Worm (Caenorhabditis elegans): Measurements from ENCODE around the gene egrh-1.

The egrh-1 gene

DNA sequence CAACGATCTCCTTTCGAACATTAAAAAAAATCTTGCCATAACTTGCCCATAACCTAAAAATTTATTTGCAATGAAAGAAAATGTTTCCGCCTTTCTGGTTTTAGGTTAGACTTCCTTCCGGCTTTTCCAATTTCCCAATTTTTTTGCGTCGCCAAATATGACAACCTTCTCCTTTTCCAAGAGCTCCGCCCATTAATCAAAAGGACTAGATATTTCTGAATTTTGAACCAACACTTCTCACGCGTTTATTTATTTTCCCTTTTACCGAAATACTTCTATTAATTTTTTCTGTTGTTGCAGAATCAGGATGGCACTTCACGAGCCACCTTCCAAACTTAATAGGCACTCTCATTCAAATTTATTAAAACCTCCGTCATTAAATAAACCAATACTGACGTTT lies at the start of gene egrh-1:
TSS of gene egrh-1 (plus strand) at position 301 of the 400 bp plus-strand sequence.
- TF ChIP-seq W03F9.2 (tag; optimal IDR thresholded peaks at IDR 0.05) = no peak
- no peak for TF ChIP-seq dao-5 (tag; optimal IDR thresholded peaks at IDR 0.05)
- TF ChIP-seq him-1 (tag; optimal IDR thresholded peaks at IDR 0.05) = no peak

DNA sequence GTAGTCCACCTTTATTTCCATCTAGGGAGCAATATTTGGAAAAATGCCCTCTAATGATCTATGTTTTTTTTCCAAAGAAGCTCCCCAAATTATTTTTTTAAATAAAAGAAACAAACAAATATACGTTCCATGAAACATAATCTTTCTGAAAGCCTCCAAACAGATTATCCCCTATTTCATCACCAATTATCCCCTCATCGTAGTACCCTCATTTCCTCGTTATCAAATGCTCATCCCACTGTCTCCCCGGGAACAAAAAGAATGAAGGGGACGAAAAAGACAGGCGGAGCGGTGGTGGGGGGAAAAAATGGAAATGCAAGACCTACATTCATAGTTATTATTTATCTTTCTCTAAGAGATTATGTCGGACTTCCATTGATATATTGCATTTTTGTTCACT lies 48.3 kb upstream of the egrh-1 start:
- TF ChIP-seq dao-5 (tag; optimal IDR thresholded peaks at IDR 0.05) (no peak), W03F9.2 (tag; optimal IDR thresholded peaks at IDR 0.05) (no peak), him-1 (tag; optimal IDR thresholded peaks at IDR 0.05) (no peak)

DNA sequence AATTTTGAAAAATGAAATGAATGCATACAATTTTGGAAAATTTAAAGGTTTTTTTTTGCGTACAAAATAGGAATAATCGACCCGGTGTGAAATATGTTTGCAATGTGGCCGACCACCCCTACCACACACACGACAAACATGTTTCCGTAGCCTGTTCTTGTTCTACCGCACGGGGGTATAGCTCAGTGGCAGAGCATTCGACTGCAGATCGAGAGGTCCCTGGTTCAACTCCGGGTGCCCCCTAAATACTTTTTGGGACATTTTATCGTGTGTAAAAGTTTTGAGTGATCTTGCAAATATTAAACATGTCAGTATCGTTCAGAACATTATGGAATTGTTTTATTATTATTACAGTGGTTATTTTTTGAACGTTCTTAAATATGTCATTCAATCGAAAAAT lies 41.0 kb upstream of the egrh-1 start:
- TF ChIP-seq him-1 (tag; optimal IDR thresholded peaks at IDR 0.05) (no peak), W03F9.2 (tag; optimal IDR thresholded peaks at IDR 0.05) (no peak), dao-5 (tag; optimal IDR thresholded peaks at IDR 0.05) (no peak)

DNA sequence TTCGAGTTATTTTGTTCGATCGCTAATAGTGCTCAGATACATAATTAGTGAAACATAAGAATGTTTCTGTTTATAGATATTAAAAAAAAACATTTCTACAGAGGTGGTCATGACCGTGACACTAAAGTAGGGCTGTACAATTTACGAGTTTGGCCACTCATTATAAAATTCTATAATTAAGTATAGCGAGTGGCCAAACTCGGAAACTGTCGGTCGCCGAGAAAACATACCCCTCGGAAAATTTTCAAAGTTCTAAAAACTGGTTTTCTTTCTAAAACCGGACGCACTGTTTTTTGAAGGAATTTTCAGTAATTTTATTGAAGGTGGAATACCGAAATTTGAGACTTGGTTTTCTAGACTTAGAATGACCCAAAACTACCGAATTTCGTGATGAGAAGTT lies 40.0 kb upstream of the egrh-1 start:
- TF ChIP-seq him-1 (tag; optimal IDR thresholded peaks at IDR 0.05) = no peak
- TF ChIP-seq W03F9.2 (tag; optimal IDR thresholded peaks at IDR 0.05) = no peak
- no peak for TF ChIP-seq dao-5 (tag; optimal IDR thresholded peaks at IDR 0.05)

DNA sequence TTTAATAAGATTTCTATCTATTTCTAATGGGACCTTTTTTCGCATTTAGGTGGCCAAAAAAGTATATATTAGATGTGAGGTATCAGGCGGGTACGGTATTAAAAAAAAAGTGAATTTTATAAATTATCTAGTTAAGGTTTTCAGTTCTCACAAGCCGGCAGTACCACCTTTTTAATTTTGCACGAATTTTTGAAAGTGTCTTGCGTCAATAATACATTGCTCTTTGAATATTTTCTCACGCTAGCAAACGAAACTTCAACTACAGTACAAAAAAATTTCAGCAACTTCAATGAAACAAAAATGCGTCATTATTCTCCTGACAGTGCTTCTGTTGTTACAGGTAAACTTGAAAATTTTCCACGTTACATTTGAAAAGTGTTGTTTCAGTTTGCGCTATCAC lies 38.8 kb upstream of the egrh-1 start, which contains the start of gene F42D1.4:
TSS of gene F42D1.4 (plus strand) at position 301 of the 400 bp plus-strand sequence.
- TF ChIP-seq him-1 (tag; optimal IDR thresholded peaks at IDR 0.05) = no peak
- no peak for TF ChIP-seq dao-5 (tag; optimal IDR thresholded peaks at IDR 0.05)
- no peak for TF ChIP-seq W03F9.2 (tag; optimal IDR thresholded peaks at IDR 0.05)

DNA sequence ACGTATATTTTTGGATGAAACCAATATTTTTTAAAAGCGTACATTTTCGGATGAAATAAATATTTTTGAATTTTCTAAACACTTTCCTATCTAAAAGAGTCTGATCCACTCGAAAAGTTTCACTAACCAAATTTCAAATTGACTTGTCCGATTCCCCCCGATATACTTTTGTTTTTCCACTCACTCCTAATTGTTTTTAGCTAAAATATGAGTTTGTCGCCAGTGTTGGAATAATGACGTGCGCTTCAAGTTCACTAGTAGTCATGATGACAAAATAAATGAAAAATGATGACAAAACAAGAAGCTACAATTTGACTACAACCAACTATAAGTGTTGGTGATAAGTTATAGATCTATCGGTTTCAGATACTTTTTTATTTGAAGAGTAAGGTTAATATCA lies 36.9 kb upstream of the egrh-1 start:
- TF ChIP-seq dao-5 (tag; optimal IDR thresholded peaks at IDR 0.05) (no peak), him-1 (tag; optimal IDR thresholded peaks at IDR 0.05) (no peak), W03F9.2 (tag; optimal IDR thresholded peaks at IDR 0.05) (no peak)

DNA sequence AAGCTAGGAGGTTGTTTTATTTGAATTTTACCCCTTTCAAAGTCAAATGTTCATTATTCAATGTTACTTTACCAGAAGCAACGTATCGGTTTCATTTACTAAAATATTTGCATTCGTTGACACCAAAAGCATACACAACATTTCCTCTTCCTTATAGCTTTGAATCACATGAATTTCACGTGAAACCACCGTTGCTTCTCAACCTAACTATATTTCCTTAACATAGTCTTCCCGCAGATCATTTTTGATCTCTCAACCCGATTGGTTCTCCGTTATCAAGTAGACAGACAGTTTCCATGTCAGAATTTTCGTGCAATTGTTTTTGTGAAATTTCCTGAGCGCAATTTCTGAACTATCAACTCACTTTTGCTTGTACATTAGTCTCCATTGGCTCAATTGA lies 35.8 kb upstream of the egrh-1 start:
- no peak for TF ChIP-seq W03F9.2 (tag; optimal IDR thresholded peaks at IDR 0.05)
- TF ChIP-seq dao-5 (tag; optimal IDR thresholded peaks at IDR 0.05) = no peak
- no peak for TF ChIP-seq him-1 (tag; optimal IDR thresholded peaks at IDR 0.05)

DNA sequence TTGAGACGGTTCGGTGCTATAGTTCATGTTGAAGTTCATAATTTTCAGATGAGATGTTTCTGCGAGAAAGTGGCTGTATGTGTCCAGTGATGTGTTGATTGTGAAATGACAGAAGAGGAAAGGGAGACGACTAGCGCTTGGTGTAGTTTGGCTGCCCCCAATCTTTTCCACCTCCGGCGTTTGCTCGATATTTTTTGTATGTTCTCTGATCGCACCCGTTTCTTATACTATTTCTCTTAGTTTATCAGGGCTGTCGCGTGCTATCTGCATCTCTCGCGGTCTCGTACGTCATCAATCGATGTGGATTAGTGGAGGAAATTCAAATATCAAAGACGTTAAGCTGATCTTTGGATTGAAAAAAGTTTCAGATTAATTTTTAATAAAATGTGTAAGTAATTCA lies 35.0 kb upstream of the egrh-1 start, which contains the start of gene atf-4:
TSS of gene atf-4 (minus strand) at position 93 of the 400 bp plus-strand sequence.
- TF ChIP-seq him-1 (tag; optimal IDR thresholded peaks at IDR 0.05) (no peak), W03F9.2 (tag; optimal IDR thresholded peaks at IDR 0.05) (peak; percentile 43)

DNA sequence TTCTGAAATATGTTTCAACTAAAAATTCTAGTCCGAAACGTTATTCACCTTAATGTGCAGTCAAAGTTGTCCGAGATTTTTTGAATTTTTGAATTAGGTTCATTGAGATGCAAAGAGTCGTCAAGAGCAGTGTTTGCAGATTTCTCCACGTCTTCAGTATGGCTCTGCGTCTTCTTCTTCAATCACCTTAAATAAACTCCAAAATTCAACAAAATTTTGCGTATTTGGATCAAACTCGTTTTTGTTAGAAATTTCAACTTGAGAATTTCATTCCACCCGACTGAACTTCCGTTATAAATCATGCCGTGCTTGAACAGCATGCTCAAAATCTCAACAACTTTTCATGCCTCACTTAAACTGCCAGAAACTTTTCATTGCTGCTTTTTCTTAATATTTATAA lies 33.7 kb upstream of the egrh-1 start, which contains the start of gene T04C10.3:
TSS of gene T04C10.3 (plus strand) at position 301 of the 400 bp plus-strand sequence.
- TF ChIP-seq W03F9.2 (tag; optimal IDR thresholded peaks at IDR 0.05) (no peak), him-1 (tag; optimal IDR thresholded peaks at IDR 0.05) (no peak), dao-5 (tag; optimal IDR thresholded peaks at IDR 0.05) (no peak)

DNA sequence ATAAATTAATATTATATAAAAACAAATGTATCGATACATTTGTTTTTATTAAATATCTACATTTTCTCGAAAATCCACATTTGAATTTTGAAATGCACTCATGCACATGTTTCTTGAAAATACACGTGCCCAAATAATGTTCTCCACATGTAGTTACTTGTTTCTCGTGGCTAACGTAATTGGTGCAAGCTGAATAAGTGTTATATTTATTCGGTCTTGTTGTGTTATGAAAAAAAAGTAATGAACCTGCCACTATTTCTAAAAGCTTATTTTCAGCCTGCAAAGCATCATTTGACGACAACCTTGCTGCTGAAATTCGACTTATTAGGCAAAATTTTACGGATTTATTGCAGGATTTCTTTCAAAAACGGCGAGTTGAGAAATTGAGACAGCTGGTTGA lies 32.3 kb upstream of the egrh-1 start:
- TF ChIP-seq W03F9.2 (tag; optimal IDR thresholded peaks at IDR 0.05) (peak; percentile 79), dao-5 (tag; optimal IDR thresholded peaks at IDR 0.05) (no peak), him-1 (tag; optimal IDR thresholded peaks at IDR 0.05) (peak; percentile 62)

DNA sequence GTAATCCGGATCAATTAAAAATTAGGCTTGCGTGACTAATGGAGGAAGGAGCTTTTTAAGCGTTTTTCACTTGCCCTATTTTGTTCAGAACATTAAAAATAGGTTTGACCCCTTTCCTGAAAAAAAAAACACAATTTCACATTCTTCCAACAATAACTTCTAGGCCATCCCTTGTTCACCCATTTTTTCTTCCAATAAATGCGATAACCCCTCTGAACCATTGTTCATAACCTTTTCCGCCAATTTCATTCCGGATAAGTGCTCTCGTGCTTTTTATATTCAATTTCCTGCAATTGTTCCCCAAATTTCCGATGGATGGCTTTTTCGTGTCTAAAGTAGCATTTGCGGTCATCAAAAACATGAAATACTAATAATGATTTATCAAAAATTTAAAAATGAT lies 30.3 kb upstream of the egrh-1 start:
- TF ChIP-seq W03F9.2 (tag; optimal IDR thresholded peaks at IDR 0.05) (no peak), him-1 (tag; optimal IDR thresholded peaks at IDR 0.05) (peak; percentile 25)

DNA sequence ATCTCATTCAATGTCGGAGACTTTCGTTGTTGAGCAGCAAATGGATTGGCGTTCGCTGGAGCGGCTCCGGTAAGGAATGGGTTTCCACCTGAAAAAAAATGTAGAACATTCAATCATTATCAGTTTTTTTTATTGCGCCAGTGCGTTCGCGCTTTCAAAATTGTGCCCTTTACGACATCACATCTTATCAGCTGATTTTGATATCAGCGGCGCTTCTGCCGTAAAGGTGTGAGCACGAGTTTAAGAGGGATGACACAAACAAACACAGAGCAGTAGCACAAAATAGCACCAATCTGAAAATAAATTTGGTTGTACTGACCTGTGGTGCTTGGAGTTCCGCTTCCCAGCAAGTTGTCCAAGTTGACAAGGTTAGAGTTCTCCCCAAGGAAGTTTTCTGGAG lies 29.0 kb upstream of the egrh-1 start:
- TF ChIP-seq dao-5 (tag; optimal IDR thresholded peaks at IDR 0.05) (no peak), him-1 (tag; optimal IDR thresholded peaks at IDR 0.05) (no peak), W03F9.2 (tag; optimal IDR thresholded peaks at IDR 0.05) (no peak)

DNA sequence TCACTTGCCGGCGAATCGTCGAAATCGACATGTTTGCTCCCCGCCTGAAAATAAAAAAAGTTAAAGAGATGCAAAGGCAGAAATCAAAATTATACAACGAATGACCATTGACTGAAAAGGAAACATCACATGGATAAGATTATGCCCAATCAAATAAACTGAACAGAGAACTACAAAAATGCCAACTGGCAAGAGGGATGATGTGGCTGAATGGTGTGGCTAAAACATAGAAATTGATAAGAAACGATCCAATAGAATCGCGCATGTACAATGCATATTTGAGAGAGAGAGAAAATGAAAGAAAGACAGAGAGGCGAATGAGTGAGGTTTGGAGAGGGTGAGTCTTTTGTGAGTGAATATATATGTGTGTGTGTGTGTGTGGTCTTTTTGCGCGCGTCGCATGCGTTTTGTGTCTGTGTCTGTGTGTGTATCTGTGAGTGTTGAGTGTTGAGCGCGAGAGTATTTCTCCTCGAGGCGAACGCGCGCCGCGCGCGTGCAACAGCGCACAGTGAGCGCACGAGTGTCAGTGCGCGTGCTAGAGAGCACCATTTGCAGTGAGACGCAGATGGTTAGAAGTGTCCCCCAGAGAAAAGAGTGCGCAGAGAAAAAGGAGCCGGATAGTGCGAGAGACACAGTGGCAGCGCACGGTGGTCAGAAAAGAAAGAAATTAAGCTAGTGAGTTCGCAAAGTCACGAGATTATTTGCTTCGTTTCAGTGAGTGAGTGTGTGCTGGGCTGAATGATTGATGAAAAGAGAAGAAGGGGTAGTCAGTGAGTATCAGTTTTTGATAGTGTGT lies 27.1 kb upstream of the egrh-1 start, which contains the start of gene epn-1:
TSS of gene epn-1 (minus strand) at position 51 of the 796 bp plus-strand sequence.
- TF ChIP-seq W03F9.2 (tag; optimal IDR thresholded peaks at IDR 0.05) = peak; percentile 63
- TF ChIP-seq dao-5 (tag; optimal IDR thresholded peaks at IDR 0.05) = peak; percentile 47
- TF ChIP-seq him-1 (tag; optimal IDR thresholded peaks at IDR 0.05) = peak; percentile 91

DNA sequence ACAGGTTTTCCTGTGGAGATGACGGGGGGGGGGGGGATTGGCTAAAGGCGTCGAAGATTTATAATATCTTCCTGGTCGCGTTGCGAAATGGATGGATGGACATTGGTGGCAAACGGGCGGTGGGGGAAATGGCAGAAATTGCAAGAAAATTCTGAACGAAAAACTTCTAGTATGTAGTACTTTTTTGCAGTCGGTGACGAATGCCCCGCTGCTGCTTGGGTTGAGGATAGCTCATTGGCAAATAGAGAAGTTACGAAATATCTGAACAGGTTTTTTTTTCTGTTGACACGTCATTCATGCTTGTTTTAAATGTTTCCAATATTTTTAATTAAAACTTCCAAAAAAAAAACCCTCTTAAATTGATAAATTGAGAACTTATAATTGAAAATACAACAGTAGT lies 26.2 kb upstream of the egrh-1 start:
- TF ChIP-seq W03F9.2 (tag; optimal IDR thresholded peaks at IDR 0.05) = no peak
- no peak for TF ChIP-seq him-1 (tag; optimal IDR thresholded peaks at IDR 0.05)
- TF ChIP-seq dao-5 (tag; optimal IDR thresholded peaks at IDR 0.05) = no peak
